Worm (Caenorhabditis elegans): ENCODE data around the gene C17B7.14.

DNA sequence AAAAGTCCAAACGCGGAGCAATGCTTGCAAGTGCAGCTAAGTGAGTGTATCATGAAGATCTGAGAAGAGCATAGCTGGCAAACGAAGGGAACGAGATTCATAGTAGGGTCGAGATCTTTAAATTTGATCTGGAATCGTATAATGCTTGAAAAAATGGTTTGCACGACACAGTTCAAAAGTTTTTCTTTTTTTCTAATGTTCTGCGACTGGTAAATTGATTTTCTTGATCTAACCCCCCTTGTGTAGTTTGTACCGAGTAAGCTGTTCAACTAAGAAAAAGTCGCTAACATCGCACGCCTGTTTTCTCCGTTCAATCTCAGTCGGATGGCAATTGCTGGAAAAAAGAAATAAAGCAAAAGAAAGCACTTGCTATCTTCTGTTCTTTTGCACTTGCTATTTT lies at the start of gene C17B7.14:
- TF ChIP-seq pha-4 (tag; optimal IDR thresholded peaks at IDR 0.05) = no peak
- no peak for TF ChIP-seq nhr-120 (GFP tag; IDR thresholded peaks at IDR 0.05)
